Fruit fly (Drosophila melanogaster) whole organism, embryonic: ENCODE measurements around the gene CG5381.

Experiments used
- BEAF-32 ChIP-seq: fragments of 200-800 bp; sonication (Bioruptor generic); optimal IDR thresholded peaks from 3 replicates; lab custom pipeline; 2017; ENCODE audit warnings: missing biosample characterization, missing genetic modification characterization, mild to moderate bottlenecking, moderate library complexity, missing genetic modification reagents
- Bgb ChIP-seq: fragments of 200-800 bp; sonication (Bioruptor generic); IDR thresholded peaks from 2 replicates; pipeline ENCODE4 v1.3.6; 2022; ENCODE audit warnings: missing biosample characterization, missing genetic modification characterization; ENCODE audit not compliant: partially characterized antibody
- CG1024 ChIP-seq: fragments of 200-800 bp; sonication (Bioruptor generic); IDR thresholded peaks from 2 replicates; pipeline ENCODE4 v1.3.6; 2022; ENCODE audit warnings: missing biosample characterization, missing genetic modification characterization
- CG11723 ChIP-seq: fragments of 200-800 bp; sonication (Bioruptor generic); optimal IDR thresholded peaks from 2 replicates; lab custom pipeline; 2017; ENCODE audit warnings: missing biosample characterization, mild to moderate bottlenecking, missing genetic modification characterization
- CG12104 ChIP-seq: fragments of 200-800 bp; sonication (Bioruptor generic); optimal IDR thresholded peaks from 3 replicates; lab custom pipeline; 2016; ENCODE audit warnings: missing biosample characterization, missing genetic modification characterization
- CG12391 ChIP-seq: fragments of 200-800 bp; sonication (Bioruptor generic); optimal IDR thresholded peaks from 3 replicates; lab custom pipeline; 2018; ENCODE audit warnings: missing biosample characterization, mild to moderate bottlenecking, missing genetic modification characterization, moderate library complexity
- CG13287 ChIP-seq: fragments of 200-800 bp; sonication (Bioruptor generic); IDR thresholded peaks from 2 replicates; pipeline ENCODE4 v1.3.6; 2022; ENCODE audit warnings: missing biosample characterization, missing genetic modification characterization; ENCODE audit not compliant: partially characterized antibody
- CG14710 ChIP-seq: fragments of 200-800 bp; sonication (Bioruptor generic); optimal IDR thresholded peaks from 3 replicates; lab custom pipeline; 2019; ENCODE audit warnings: missing biosample characterization, mild to moderate bottlenecking, missing genetic modification characterization, moderate library complexity
- CG16813 ChIP-seq: fragments of 200-800 bp; sonication (Bioruptor generic); IDR thresholded peaks from 3 replicates; pipeline ENCODE4 v1.3.6; 2022; ENCODE audit warnings: missing biosample characterization, missing genetic modification characterization; ENCODE audit not compliant: partially characterized antibody
- CG17829 ChIP-seq: fragments of 200-800 bp; optimal IDR thresholded peaks from 2 replicates; lab custom pipeline; 2019; ENCODE audit warnings: missing biosample characterization, mild to moderate bottlenecking, missing genetic modification characterization, moderate library complexity
- CG18262 ChIP-seq: fragments of 200-800 bp; optimal IDR thresholded peaks from 3 replicates; lab custom pipeline; 2019; ENCODE audit warnings: missing biosample characterization, mild to moderate bottlenecking, missing genetic modification characterization, moderate library complexity
- CG2116 ChIP-seq: fragments of 200-800 bp; sonication (Bioruptor generic); optimal IDR thresholded peaks from 3 replicates; lab custom pipeline; 2018; ENCODE audit warnings: missing biosample characterization, mild to moderate bottlenecking, missing genetic modification characterization
- CG2678 ChIP-seq: fragments of 200-800 bp; sonication (Bioruptor generic); optimal IDR thresholded peaks from 3 replicates; lab custom pipeline; 2019; ENCODE audit warnings: missing biosample characterization, mild to moderate bottlenecking, missing genetic modification characterization, moderate library complexity
- CG2712 ChIP-seq: fragments of 200-800 bp; optimal IDR thresholded peaks from 3 replicates; lab custom pipeline; 2019; ENCODE audit warnings: missing biosample characterization, mild to moderate bottlenecking, missing genetic modification characterization, moderate library complexity
- CG30020 ChIP-seq: fragments of 200-800 bp; optimal IDR thresholded peaks from 2 replicates; lab custom pipeline; 2019; ENCODE audit warnings: missing biosample characterization, mild to moderate bottlenecking, missing genetic modification characterization, moderate library complexity
- CG42726 ChIP-seq: fragments of 200-800 bp; sonication (Bioruptor generic); IDR thresholded peaks from 2 replicates; pipeline ENCODE4 v1.3.6; 2022; ENCODE audit warnings: missing biosample characterization, missing genetic modification characterization; ENCODE audit not compliant: partially characterized antibody
- CG8924 ChIP-seq: fragments of 200-800 bp; optimal IDR thresholded peaks from 3 replicates; lab custom pipeline; 2019; ENCODE audit warnings: missing biosample characterization, mild to moderate bottlenecking, missing genetic modification characterization, moderate library complexity
- CG8944 ChIP-seq: fragments of 200-800 bp; sonication (Bioruptor generic); optimal IDR thresholded peaks from 3 replicates; lab custom pipeline; 2016; ENCODE audit warnings: missing biosample characterization, missing genetic modification characterization
- HLH3B ChIP-seq: fragments of 200-800 bp; sonication (Bioruptor generic); IDR thresholded peaks from 2 replicates; pipeline ENCODE4 v1.3.6; 2022; ENCODE audit warnings: missing biosample characterization, missing genetic modification characterization
- Kr ChIP-seq: fragments of 200-800 bp; sonication (Bioruptor generic); optimal IDR thresholded peaks from 2 replicates; lab custom pipeline; 2017; ENCODE audit warnings: missing biosample characterization, mild to moderate bottlenecking, missing genetic modification characterization
- MESR4 ChIP-seq: fragments of 200-800 bp; sonication (Bioruptor generic); optimal IDR thresholded peaks from 2 replicates; lab custom pipeline; 2018; ENCODE audit warnings: missing biosample characterization, mild to moderate bottlenecking, missing genetic modification characterization, moderate library complexity
- MTF-1 ChIP-seq: fragments of 200-800 bp; sonication (Bioruptor generic); optimal IDR thresholded peaks from 2 replicates; lab custom pipeline; 2018; ENCODE audit warnings: missing biosample characterization, mild to moderate bottlenecking, missing genetic modification characterization, borderline replicate concordance
- Myb ChIP-seq: fragments of 200-800 bp; sonication (Bioruptor generic); optimal IDR thresholded peaks from 2 replicates; lab custom pipeline; 2016; ENCODE audit warnings: missing biosample characterization, missing genetic modification characterization
- Nf-YC ChIP-seq: fragments of 200-800 bp; optimal IDR thresholded peaks from 3 replicates; lab custom pipeline; 2019; ENCODE audit warnings: missing biosample characterization, mild to moderate bottlenecking, missing genetic modification characterization, moderate library complexity
- Poxn ChIP-seq: fragments of 200-800 bp; sonication (Bioruptor generic); IDR thresholded peaks from 2 replicates; pipeline ENCODE4 v1.3.6; 2022; ENCODE audit warnings: missing biosample characterization, missing genetic modification characterization
- Scr ChIP-seq: fragments of 200-800 bp; sonication (Bioruptor generic); IDR thresholded peaks from 2 replicates; pipeline ENCODE4 v1.3.6; 2022; ENCODE audit warnings: missing biosample characterization, missing genetic modification characterization; ENCODE audit not compliant: partially characterized antibody
- Ssrp ChIP-seq: fragments of 200-800 bp; sonication (Bioruptor generic); optimal IDR thresholded peaks from 2 replicates; lab custom pipeline; 2018; ENCODE audit warnings: missing biosample characterization, mild to moderate bottlenecking, missing genetic modification characterization, moderate library complexity
- ash1 ChIP-seq: fragments of 200-800 bp; sonication (Bioruptor generic); optimal IDR thresholded peaks from 2 replicates; lab custom pipeline; 2018; ENCODE audit warnings: missing biosample characterization, mild to moderate bottlenecking, missing genetic modification characterization
- bbx ChIP-seq: fragments of 200-800 bp; sonication (Bioruptor generic); IDR thresholded peaks from 2 replicates; pipeline ENCODE4 v1.3.6; 2022; ENCODE audit warnings: missing biosample characterization, missing genetic modification characterization; ENCODE audit not compliant: partially characterized antibody
- bigmax ChIP-seq: fragments of 200-800 bp; sonication (Bioruptor generic); optimal IDR thresholded peaks from 2 replicates; lab custom pipeline; 2018; ENCODE audit warnings: missing biosample characterization, mild to moderate bottlenecking, missing genetic modification characterization
- crp ChIP-seq, 2 experiments: fragments of 200-800 bp; sonication (Bioruptor generic); optimal IDR thresholded peaks; 2 replicates in 1 of 2; 3 replicates in 1 of 2; lab custom pipeline; 2017; ENCODE audit warnings: missing biosample characterization in 2 of 2, missing genetic modification characterization in 2 of 2, mild to moderate bottlenecking in 1 of 2, moderate library complexity in 1 of 2
- dpn ChIP-seq, 2 experiments: fragments of 200-800 bp; sonication (Bioruptor generic); optimal IDR thresholded peaks; 3 replicates each; lab custom pipeline; 2016; ENCODE audit warnings: missing biosample characterization in 2 of 2, missing genetic modification characterization in 2 of 2
- ewg ChIP-seq: fragments of 200-800 bp; sonication (Bioruptor generic); optimal IDR thresholded peaks from 3 replicates; lab custom pipeline; 2017; ENCODE audit warnings: mild to moderate bottlenecking, missing biosample characterization, missing genetic modification reagents, missing genetic modification characterization
- gfzf ChIP-seq: fragments of 200-800 bp; sonication (Bioruptor generic); optimal IDR thresholded peaks from 2 replicates; lab custom pipeline; 2016; ENCODE audit warnings: missing biosample characterization, mild to moderate bottlenecking, missing genetic modification characterization, moderate library complexity
- her ChIP-seq: fragments of 200-800 bp; sonication (Bioruptor generic); optimal IDR thresholded peaks from 2 replicates; lab custom pipeline; 2016; ENCODE audit warnings: missing biosample characterization, missing genetic modification characterization
- nmo ChIP-seq: fragments of 200-800 bp; sonication (Bioruptor generic); optimal IDR thresholded peaks from 2 replicates; lab custom pipeline; 2018; ENCODE audit warnings: missing biosample characterization, mild to moderate bottlenecking, missing genetic modification characterization, moderate library complexity
- oc ChIP-seq: fragments of 200-800 bp; sonication (Bioruptor generic); optimal IDR thresholded peaks from 2 replicates; lab custom pipeline; 2018; ENCODE audit warnings: missing biosample characterization, mild to moderate bottlenecking, missing genetic modification characterization, moderate library complexity
- pfk ChIP-seq: fragments of 200-800 bp; sonication (Bioruptor generic); optimal IDR thresholded peaks from 2 replicates; lab custom pipeline; 2018; ENCODE audit warnings: missing biosample characterization, mild to moderate bottlenecking, missing genetic modification characterization, moderate library complexity
- phol ChIP-seq: fragments of 200-800 bp; sonication (Bioruptor generic); optimal IDR thresholded peaks from 3 replicates; lab custom pipeline; 2018; ENCODE audit warnings: missing biosample characterization, mild to moderate bottlenecking, missing genetic modification characterization, moderate library complexity
- pzg ChIP-seq: fragments of 200-800 bp; sonication (Bioruptor generic); optimal IDR thresholded peaks from 3 replicates; lab custom pipeline; 2018; ENCODE audit warnings: missing biosample characterization, mild to moderate bottlenecking, missing genetic modification characterization, moderate library complexity
- row ChIP-seq: fragments of 200-800 bp; sonication (Bioruptor generic); IDR thresholded peaks from 3 replicates; pipeline ENCODE4 v1.3.6; 2022; ENCODE audit warnings: missing biosample characterization, missing genetic modification characterization
- sens ChIP-seq: fragments of 200-800 bp; sonication (Bioruptor generic); peaks from one replicate; lab custom pipeline; 2016; ENCODE audit warnings: missing biosample characterization, missing genetic modification characterization
- ssp ChIP-seq: fragments of 200-800 bp; sonication (Bioruptor generic); IDR thresholded peaks from 2 replicates; pipeline ENCODE4 v1.3.6; 2022; ENCODE audit warnings: missing biosample characterization, missing genetic modification characterization
- tio ChIP-seq: fragments of 200-800 bp; sonication (Bioruptor generic); optimal IDR thresholded peaks from 2 replicates; lab custom pipeline; 2017; ENCODE audit warnings: missing biosample characterization, missing genetic modification characterization, inconsistent platforms
- tll ChIP-seq, 2 experiments: fragments of 200-800 bp in 1 of 2; fragments of >200 bp in 1 of 2; sonication (Bioruptor generic) in 1 of 2; optimal IDR thresholded peaks; 2 replicates each; lab custom pipeline; 2017 to 2019; ENCODE audit warnings: missing biosample characterization in 2 of 2, missing genetic modification characterization in 2 of 2, mild to moderate bottlenecking in 1 of 2, moderate library complexity in 1 of 2
- zen ChIP-seq: fragments of 200-800 bp; sonication (Bioruptor generic); optimal IDR thresholded peaks from 3 replicates; lab custom pipeline; 2018; ENCODE audit warnings: missing biosample characterization, mild to moderate bottlenecking, missing genetic modification characterization, moderate library complexity

Gene CG5381

DNA sequence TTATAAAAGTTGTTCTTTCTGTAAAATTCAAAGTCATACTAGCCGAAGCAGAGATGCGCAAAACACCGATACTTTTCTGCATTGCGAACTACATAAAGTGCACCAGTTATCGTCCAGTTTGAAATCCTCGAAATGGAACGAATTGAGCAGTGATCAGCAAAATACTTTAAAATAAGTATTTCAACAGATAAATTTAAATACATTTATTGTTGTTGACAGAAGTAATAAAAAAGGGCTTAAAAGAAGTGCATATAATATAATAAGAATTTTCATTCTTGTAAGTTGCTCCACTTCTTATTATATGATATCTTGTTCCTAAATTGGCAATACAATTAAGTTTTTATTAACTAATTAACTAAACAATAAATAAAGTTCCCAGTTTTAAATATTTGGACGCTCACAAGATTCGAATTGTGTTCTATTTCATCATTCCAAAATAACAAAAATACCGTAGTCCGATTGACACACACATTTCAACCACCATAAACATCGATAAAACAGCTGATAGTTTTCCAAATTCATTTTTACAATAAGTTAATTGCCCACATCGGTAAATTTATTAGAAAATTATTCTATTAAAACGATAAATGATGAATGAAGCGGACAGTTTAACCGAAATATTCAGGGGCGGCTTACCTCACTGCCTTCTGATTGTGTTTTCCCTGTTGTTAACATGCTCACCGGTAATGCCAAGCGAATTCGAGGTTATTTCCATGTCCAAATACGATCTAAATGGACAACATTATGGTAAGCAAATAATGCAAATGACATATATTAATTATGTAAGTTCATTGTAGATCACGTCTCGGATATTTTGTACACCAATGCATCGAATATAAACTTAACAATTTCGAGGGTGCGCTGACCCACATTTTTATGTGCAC, 8.3 kb downstream of the CG5381 start, which contains the start of the genes Usp14 and CG4972 (continued):
- TF ChIP-seq Bgb (peak; percentile 38; the same call in 1 of the 2 replicates), dpn (GFP tag; optimal IDR thresholded peaks at IDR 0.05; lab: Kevin White, UChicago) (peak in 1 of 2 experiments; percentile 18), CG14710 (tag; lab: Kevin White, UChicago) (peak; percentile 64), CG11723 (GFP tag; lab: Kevin White, UChicago) (peak; percentile 80), CG8924 (tag; lab: Kevin White, UChicago) (peak; percentile 40), CG2116 (GFP tag; lab: Kevin White, UChicago) (peak; percentile 56), MTF-1 (GFP tag; lab: Kevin White, UChicago) (no peak), CG13287 (GFP tag; lab: Robert Waterston, UW) (peak; percentile 23; the same call in 1 of the 2 replicates), pfk (peak; percentile 92), crp (GFP tag; optimal IDR thresholded peaks at IDR 0.05; lab: Kevin White, UChicago) (peak in 1 of 2 experiments; percentile 78), Nf-YC (tag; lab: Kevin White, UChicago) (no peak), nmo (peak; percentile 71), CG18262 (tag; lab: Kevin White, UChicago) (peak; percentile 48), oc (tag; lab: Kevin White, UChicago) (no peak), HLH3B (GFP tag; lab: Robert Waterston, UW) (no peak), Ssrp (tag; lab: Kevin White, UChicago) (no peak), CG42726 (GFP tag; lab: Robert Waterston, UW) (0 out of 2 replicates have a peak, but pooled peaks have one; percentile 9), gfzf (GFP tag; lab: Kevin White, UChicago) (peak; percentile 37), BEAF-32 (GFP tag; lab: Kevin White, UChicago) (peak; percentile 80), CG30020 (peak; percentile 99), Myb (GFP tag; lab: Kevin White, UChicago) (peak; percentile 41), sens (GFP tag; lab: Kevin White, UChicago) (peak; percentile 68), CG2712 (tag; lab: Kevin White, UChicago) (peak; percentile 33), ash1 (GFP tag; lab: Kevin White, UChicago) (no peak), zen (tag; lab: Kevin White, UChicago) (peak; percentile 8), Poxn (GFP tag; lab: Robert Waterston, UW) (no peak), bbx (GFP tag; lab: Robert Waterston, UW) (peak; percentile 42), CG17829 (tag; lab: Kevin White, UChicago) (peak; percentile 19), ssp (GFP tag; lab: Robert Waterston, UW) (peak; percentile 83), Kr (GFP tag; lab: Kevin White, UChicago) (no peak), her (no peak), CG2678 (tag; lab: Kevin White, UChicago) (no peak), bigmax (GFP tag; lab: Kevin White, UChicago) (peak; percentile 90), tio (GFP tag; lab: Kevin White, UChicago) (peak; percentile 11), CG12104 (peak; percentile 20), phol (tag; lab: Kevin White, UChicago) (peak; percentile 60), CG16813 (GFP tag; lab: Robert Waterston, UW) (0 out of 3 replicates have a peak, but pooled peaks have one; percentile 41), row (GFP tag; lab: Robert Waterston, UW) (peak; percentile 72), MESR4 (GFP tag; lab: Kevin White, UChicago) (peak; percentile 75), Scr (GFP tag; lab: Robert Waterston, UW) (peak; percentile 54; the same call in 1 of the 2 replicates), CG12391 (peak; percentile 38), CG1024 (GFP tag; lab: Robert Waterston, UW) (peak; percentile 79; the same call in 1 of the 2 replicates), CG8944 (GFP tag; lab: Kevin White, UChicago) (no peak), tll (GFP tag; optimal IDR thresholded peaks at IDR 0.05; lab: Kevin White, UChicago) (peak in 1 of 2 experiments; percentile 3), ewg (GFP tag; lab: Kevin White, UChicago) (peak; percentile 13), pzg (GFP tag; lab: Kevin White, UChicago) (peak; percentile 40)
